Worm (Caenorhabditis elegans): Measurements from ENCODE around the gene flp-18.

The flp-18 gene

DNA sequence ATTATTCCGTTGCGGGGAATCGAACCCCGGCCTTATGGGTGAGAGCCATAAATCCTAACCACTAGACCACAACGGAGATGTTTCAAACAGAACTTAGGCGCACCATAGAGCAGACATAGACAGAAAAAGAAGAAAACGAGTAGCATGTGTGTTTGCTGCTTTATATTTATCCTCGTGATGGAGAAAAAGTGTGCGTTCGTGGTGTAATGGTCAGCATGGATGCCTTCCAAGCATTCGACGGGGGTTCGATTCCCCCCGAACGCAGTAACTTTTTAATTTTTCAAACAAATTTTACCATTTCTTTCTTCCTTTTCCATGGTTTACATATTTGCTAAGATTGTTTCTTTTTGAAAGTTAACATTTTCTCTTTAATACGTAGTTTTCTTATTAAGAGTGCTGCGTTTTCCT, 17.6 kb upstream of the flp-18 start (continued):
- TF ChIP-seq Y105C5A.15 (GFP tag; IDR thresholded peaks at IDR 0.05) (peak; percentile 99), rbr-2 (tag; optimal IDR thresholded peaks at IDR 0.05) (peak; percentile 95), pha-4 (GFP tag; IDR thresholded peaks at IDR 0.05) (peak; percentile 98), pha-4 (tag; optimal IDR thresholded peaks at IDR 0.05) (peak; percentile 23), hmg-1.1 (GFP tag; IDR thresholded peaks at IDR 0.05) (peak; percentile 99), snpc-1.2 (GFP tag; IDR thresholded peaks at IDR 0.05) (peak; percentile 96), jun-1 (tag; optimal IDR thresholded peaks at IDR 0.05) (peak; percentile 91)

DNA sequence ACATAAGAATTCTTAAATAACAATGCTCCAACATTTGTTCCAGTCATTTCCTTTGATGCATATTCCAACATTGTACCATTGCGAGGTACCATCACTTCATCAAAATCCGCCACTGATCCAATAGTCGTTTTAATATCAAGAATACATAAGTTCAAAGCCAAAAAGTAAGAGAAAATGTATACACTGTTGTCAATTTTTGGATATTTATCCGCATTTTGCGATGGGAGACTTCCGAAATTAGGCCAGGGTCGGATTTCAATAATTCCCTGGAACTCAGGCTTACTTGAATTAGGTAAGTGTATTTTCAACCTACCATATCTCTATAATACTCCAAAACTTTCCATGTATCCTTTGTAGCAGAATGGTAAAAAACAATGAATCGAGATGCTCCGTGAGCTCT, 15.8 kb upstream of the flp-18 start, which contains the start of gene M02F4.2:
Gene M02F4.2 (minus strand): TSS at position 101 of the 400 bp plus-strand sequence.
- TF ChIP-seq saeg-2 (GFP tag; IDR thresholded peaks at IDR 0.05) = no peak
- no peak for TF ChIP-seq mdl-1 (tag; optimal IDR thresholded peaks at IDR 0.05)

DNA sequence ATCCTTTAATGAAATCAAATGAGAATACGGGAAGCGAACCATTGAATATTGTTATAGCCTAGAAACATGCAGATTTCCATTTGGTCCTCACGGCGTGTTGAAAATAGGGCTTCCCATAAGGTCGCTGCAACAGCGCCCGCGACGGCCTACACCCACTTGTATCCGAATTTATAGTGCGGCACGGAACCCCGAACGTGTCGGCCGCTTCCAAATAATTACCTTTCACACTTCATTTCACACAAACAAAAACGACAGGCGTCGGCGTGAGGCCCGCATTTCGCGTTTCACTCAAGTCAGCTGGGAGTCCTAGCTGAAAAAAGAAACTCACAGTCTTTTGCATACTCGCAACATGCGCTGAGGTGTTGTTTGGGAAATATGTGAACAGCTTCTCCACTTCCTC, 15.1 kb upstream of the flp-18 start:
- TF ChIP-seq unc-62 (GFP tag; optimal IDR thresholded peaks at IDR 0.05 in 1 of 2) (peak in 1 of 2 experiments; percentile 7), unc-62 (tag; optimal IDR thresholded peaks at IDR 0.05) (no peak), F49E8.2 (tag; optimal IDR thresholded peaks at IDR 0.05; ENCODE audit: borderline replicate concordance) (no peak), lin-39 (tag; optimal IDR thresholded peaks at IDR 0.05) (no peak)

DNA sequence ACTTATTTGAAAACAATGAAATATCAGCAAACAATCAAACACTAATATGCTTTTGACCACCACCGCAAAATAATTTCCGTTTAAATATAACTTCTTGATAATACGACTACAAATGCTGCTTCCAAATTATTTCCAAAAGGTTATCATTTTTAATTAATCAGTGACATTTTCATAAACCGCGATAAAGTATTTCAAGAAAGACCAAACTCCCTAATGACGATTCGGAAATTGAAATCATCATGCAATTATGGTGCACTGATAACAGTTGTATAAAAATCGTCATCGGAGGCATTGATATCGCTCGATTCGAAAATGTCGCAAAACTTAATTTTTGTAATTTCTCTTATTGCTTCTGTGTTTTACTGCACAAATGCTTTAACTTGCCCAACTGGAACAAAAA, 13.1 kb upstream of the flp-18 start, which contains the start of gene clec-265:
Gene clec-265 (plus strand): TSS at position 300 of the 400 bp plus-strand sequence.
- TF ChIP-seq ceh-82 (tag; optimal IDR thresholded peaks at IDR 0.05) (no peak), fkh-10 (GFP tag; optimal IDR thresholded peaks at IDR 0.05) (no peak), mdt-29 (GFP tag; IDR thresholded peaks at IDR 0.05) (no peak), Y5F2A.4 (GFP tag; optimal IDR thresholded peaks at IDR 0.05) (no peak), hmg-1.1 (GFP tag; IDR thresholded peaks at IDR 0.05) (no peak), hif-1 (tag; optimal IDR thresholded peaks at IDR 0.05) (no peak), lin-13 (GFP tag; optimal IDR thresholded peaks at IDR 0.05) (no peak), nhr-6 (tag; optimal IDR thresholded peaks at IDR 0.05) (peak; percentile 79), R02D3.7 (tag; optimal IDR thresholded peaks at IDR 0.05) (no peak), mdl-1 (tag; optimal IDR thresholded peaks at IDR 0.05) (peak in 1 of 2 experiments; percentile 47), F26F4.8 (GFP tag; conservative IDR thresholded peaks at IDR 0.05) (no peak), nhr-48 (tag; optimal IDR thresholded peaks at IDR 0.05) (peak; percentile 1), ztf-7 (tag; optimal IDR thresholded peaks at IDR 0.05) (no peak), lin-1 (GFP tag; IDR thresholded peaks at IDR 0.05) (0 out of 2 replicates have a peak, but pooled peaks have one; percentile 20), tra-1 (GFP tag; IDR thresholded peaks at IDR 0.05) (0 out of 2 replicates have a peak, but pooled peaks have one; percentile 41), unc-130 (GFP tag; optimal IDR thresholded peaks at IDR 0.05) (no peak), aha-1 (tag) (no peak), nhr-77 (tag; optimal IDR thresholded peaks at IDR 0.05) (peak; percentile 86), zfp-2 (tag; optimal IDR thresholded peaks at IDR 0.05) (no peak), pqm-1 (tag; optimal IDR thresholded peaks at IDR 0.05) (peak; percentile 98), hlh-11 (tag; optimal IDR thresholded peaks at IDR 0.05) (peak; percentile 78), attf-4 (tag; optimal IDR thresholded peaks at IDR 0.05) (no peak), hlh-30 (tag; optimal IDR thresholded peaks at IDR 0.05; ENCODE audit: insufficient read depth) (no peak), F10B5.3 (tag; optimal IDR thresholded peaks at IDR 0.05) (no peak), dmd-6 (GFP tag; IDR thresholded peaks at IDR 0.05) (peak; percentile 87), dve-1 (tag; optimal IDR thresholded peaks at IDR 0.05; ENCODE audit: insufficient read depth) (peak; percentile 72), aly-2 (tag; optimal IDR thresholded peaks at IDR 0.05) (no peak), ztf-11 (tag; optimal IDR thresholded peaks at IDR 0.05) (no peak), daf-16 (GFP tag; optimal IDR thresholded peaks at IDR 0.05) (no peak), daf-16 (tag; optimal IDR thresholded peaks at IDR 0.05) (peak; percentile 74), spr-1 (tag; optimal IDR thresholded peaks at IDR 0.05) (no peak), T20F7.1 (GFP tag; optimal IDR thresholded peaks at IDR 0.05) (peak; percentile 38), nhr-28 (tag; optimal IDR thresholded peaks at IDR 0.05) (peak; percentile 93), nhr-10 (tag; optimal IDR thresholded peaks at IDR 0.05) (no peak)

All from whole organism, L4 larva.